Worm (Caenorhabditis elegans) whole organism, young adult: ENCODE measurements around the gene ins-13.

Experiments
- B0019.2 ChIP-seq: fragments of 200-800 bp; sonication (Bioruptor generic); conservative IDR thresholded peaks from 2 replicates; pipeline ENCODE4 v1.3.6; 2022; ENCODE audit warnings: missing genetic modification reagents, missing genetic modification characterization, missing compliant biosample characterization
- B0261.1 ChIP-seq: sonication (generic microtip); optimal IDR thresholded peaks from 2 replicates; lab custom pipeline; 2016; ENCODE audit warnings: mild to moderate bottlenecking, missing genetic modification characterization, moderate library complexity, missing compliant biosample characterization
- C17E4.6 ChIP-seq: fragments of 200-800 bp; sonication (Bioruptor generic); IDR thresholded peaks from 2 replicates; pipeline ENCODE4 v1.3.6; 2022; ENCODE audit warnings: missing genetic modification reagents, missing genetic modification characterization, missing compliant biosample characterization
- D2030.7 ChIP-seq: fragments of 200-800 bp; sonication (Bioruptor generic); IDR thresholded peaks from 2 replicates; pipeline ENCODE4 v1.3.6; 2022; ENCODE audit warnings: missing genetic modification reagents, missing genetic modification characterization, missing compliant biosample characterization
- F23B12.7 ChIP-seq: sonication (generic microtip); optimal IDR thresholded peaks from 2 replicates; lab custom pipeline; 2017; ENCODE audit warnings: missing genetic modification characterization, mild to moderate bottlenecking, missing compliant biosample characterization, antibody characterized with exemption, moderate library complexity; ENCODE audit not compliant: insufficient read depth
- F37B4.10 ChIP-seq: fragments of 200-800 bp; sonication (Bioruptor generic); IDR thresholded peaks from 2 replicates; pipeline ENCODE4 v1.3.6; 2022; ENCODE audit warnings: missing genetic modification characterization, missing compliant biosample characterization
- K11D2.4 ChIP-seq: fragments of 200-800 bp; sonication (Bioruptor generic); IDR thresholded peaks from 2 replicates; pipeline ENCODE4 v1.3.6; 2022; ENCODE audit warnings: missing genetic modification reagents, missing genetic modification characterization, missing compliant biosample characterization
- T26A5.8 ChIP-seq: sonication (generic microtip); optimal IDR thresholded peaks from 2 replicates; lab custom pipeline; 2016; ENCODE audit warnings: missing genetic modification characterization, missing compliant biosample characterization
- Y56A3A.18 ChIP-seq: fragments of 200-800 bp; sonication (Bioruptor generic); IDR thresholded peaks from 2 replicates; pipeline ENCODE4 v1.3.6; 2022; ENCODE audit warnings: missing genetic modification reagents, missing genetic modification characterization, missing compliant biosample characterization
- atf-7 ChIP-seq: sonication (generic microtip); optimal IDR thresholded peaks from 2 replicates; lab custom pipeline; 2017; ENCODE audit warnings: mild to moderate bottlenecking, missing genetic modification characterization, missing compliant biosample characterization
- attf-6 ChIP-seq: fragments of 200-800 bp; sonication (Bioruptor generic); IDR thresholded peaks from 2 replicates; pipeline ENCODE4 v1.3.6; 2022; ENCODE audit warnings: missing genetic modification reagents, missing genetic modification characterization, missing compliant biosample characterization
- bed-2 ChIP-seq: fragments of 200-800 bp; sonication (Bioruptor generic); IDR thresholded peaks from 2 replicates; pipeline ENCODE4 v1.3.6; 2022; ENCODE audit warnings: missing genetic modification reagents, missing genetic modification characterization, missing compliant biosample characterization
- ceh-27 ChIP-seq: fragments of 200-800 bp; sonication (Bioruptor generic); optimal IDR thresholded peaks from 2 replicates; lab custom pipeline; 2018; ENCODE audit warnings: mild to moderate bottlenecking, missing genetic modification characterization, moderate library complexity, missing compliant biosample characterization
- ceh-79 ChIP-seq: sonication (generic microtip); optimal IDR thresholded peaks from 2 replicates; lab custom pipeline; 2017; ENCODE audit warnings: mild to moderate bottlenecking, missing genetic modification characterization, missing compliant biosample characterization
- dox-1 ChIP-seq: fragments of 200-800 bp; sonication (Bioruptor generic); IDR thresholded peaks from 2 replicates; pipeline ENCODE4 v1.3.6; 2022; ENCODE audit warnings: missing genetic modification reagents, missing genetic modification characterization, missing compliant biosample characterization
- dpff-1 ChIP-seq: sonication (generic microtip); optimal IDR thresholded peaks from 2 replicates; lab custom pipeline; 2017; ENCODE audit warnings: mild to moderate bottlenecking, missing genetic modification characterization, missing compliant biosample characterization
- egl-18 ChIP-seq: fragments of 200-800 bp; sonication (Bioruptor generic); IDR thresholded peaks from 2 replicates; pipeline ENCODE4 v1.3.6; 2022; ENCODE audit warnings: missing genetic modification reagents, missing genetic modification characterization, missing compliant biosample characterization
- ets-4 ChIP-seq: fragments of 200-800 bp; sonication (Bioruptor generic); optimal IDR thresholded peaks from 2 replicates; lab custom pipeline; 2018; ENCODE audit warnings: mild to moderate bottlenecking, missing genetic modification characterization, missing compliant biosample characterization
- him-1 ChIP-seq: sonication (generic microtip); optimal IDR thresholded peaks from 2 replicates; lab custom pipeline; 2016; ENCODE audit warnings: missing genotype, missing genetic modification reagents, missing genetic modification characterization, missing compliant biosample characterization
- hlh-26 ChIP-seq: fragments of 200-800 bp; sonication (Bioruptor generic); conservative IDR thresholded peaks from 2 replicates; pipeline ENCODE4 v1.3.6; 2022; ENCODE audit warnings: missing genetic modification reagents, missing genetic modification characterization, missing compliant biosample characterization
- hmg-20 ChIP-seq: fragments of 200-800 bp; sonication (Bioruptor generic); IDR thresholded peaks from 2 replicates; pipeline ENCODE4 v1.3.6; 2022; ENCODE audit warnings: missing genetic modification reagents, missing genetic modification characterization, missing compliant biosample characterization
- let-607 ChIP-seq, 2 experiments: fragments of 200-800 bp in 1 of 2; sonication (Bioruptor generic) in 1 of 2; sonication (generic microtip) in 1 of 2; optimal IDR thresholded peaks; 2 replicates each; lab custom pipeline; 2016 to 2018; ENCODE audit warnings: mild to moderate bottlenecking in 2 of 2, missing compliant biosample characterization in 2 of 2, missing genetic modification characterization in 2 of 2, moderate library complexity in 2 of 2, missing genotype in 1 of 2
- lin-26 ChIP-seq: fragments of 200-800 bp; sonication (Bioruptor generic); IDR thresholded peaks from 2 replicates; pipeline ENCODE4 v1.3.6; 2022; ENCODE audit warnings: missing genetic modification reagents, missing genetic modification characterization, missing compliant biosample characterization
- lin-40 ChIP-seq: sonication (generic microtip); optimal IDR thresholded peaks from 2 replicates; lab custom pipeline; 2016; ENCODE audit warnings: missing genetic modification characterization, mild to moderate bottlenecking, missing compliant biosample characterization, missing genotype, missing genetic modification reagents
- lsy-27 ChIP-seq: sonication (generic microtip); optimal IDR thresholded peaks from 2 replicates; lab custom pipeline; 2017; ENCODE audit warnings: missing genetic modification characterization, mild to moderate bottlenecking, missing compliant biosample characterization, antibody characterized with exemption, missing genotype, borderline replicate concordance; ENCODE audit not compliant: insufficient read depth
- madf-10 ChIP-seq: sonication (generic microtip); optimal IDR thresholded peaks from 2 replicates; lab custom pipeline; 2016; ENCODE audit warnings: mild to moderate bottlenecking, missing genetic modification characterization, missing compliant biosample characterization
- madf-3 ChIP-seq: fragments of 200-800 bp; sonication (Bioruptor generic); IDR thresholded peaks from 2 replicates; pipeline ENCODE4 v1.3.6; 2022; ENCODE audit warnings: missing genetic modification reagents, missing genetic modification characterization, missing compliant biosample characterization
- madf-8 ChIP-seq: fragments of 200-800 bp; sonication (Bioruptor generic); conservative IDR thresholded peaks from 2 replicates; pipeline ENCODE4 v1.3.6; 2022; ENCODE audit warnings: missing genetic modification reagents, missing genetic modification characterization, missing compliant biosample characterization
- mes-4 ChIP-seq: sonication (generic microtip); optimal IDR thresholded peaks from 2 replicates; lab custom pipeline; 2016; ENCODE audit warnings: missing genotype, missing genetic modification characterization, missing compliant biosample characterization
- nfya-2 ChIP-seq: fragments of 200-800 bp; sonication (Bioruptor generic); IDR thresholded peaks from 2 replicates; pipeline ENCODE4 v1.3.6; 2022; ENCODE audit warnings: missing genetic modification reagents, missing genetic modification characterization, missing compliant biosample characterization
- nfyb-1 ChIP-seq: fragments of 200-800 bp; sonication (Bioruptor generic); IDR thresholded peaks from 2 replicates; pipeline ENCODE4 v1.3.6; 2022; ENCODE audit warnings: missing genetic modification reagents, missing genetic modification characterization, missing compliant biosample characterization
- nhr-27 ChIP-seq: fragments of 200-800 bp; sonication (Bioruptor generic); optimal IDR thresholded peaks from 2 replicates; lab custom pipeline; 2018; ENCODE audit warnings: mild to moderate bottlenecking, missing genetic modification characterization, moderate library complexity, missing compliant biosample characterization
- pbrm-1 ChIP-seq: fragments of 200-800 bp; sonication (Bioruptor generic); IDR thresholded peaks from 2 replicates; pipeline ENCODE4 v1.3.6; 2022; ENCODE audit warnings: missing genetic modification reagents, missing genetic modification characterization, missing compliant biosample characterization
- rcor-1 ChIP-seq: fragments of 200-800 bp; sonication (Bioruptor generic); IDR thresholded peaks from 2 replicates; pipeline ENCODE4 v1.3.6; 2022; ENCODE audit warnings: missing genetic modification reagents, missing genetic modification characterization, missing compliant biosample characterization
- repo-1 ChIP-seq: sonication (generic microtip); optimal IDR thresholded peaks from 2 replicates; lab custom pipeline; 2017; ENCODE audit warnings: mild to moderate bottlenecking, missing genetic modification characterization, missing compliant biosample characterization
- rpc-1 ChIP-seq, 2 experiments: fragments of 150-350 bp in 1 of 2; sonication (generic microtip) in 1 of 2; optimal IDR thresholded peaks; 2 replicates each; lab custom pipeline; 2014 to 2018; ENCODE audit warnings: missing biosample characterization in 1 of 2, missing genetic modification characterization in 1 of 2, missing genetic modification reagents in 1 of 2, missing genotype in 1 of 2
- sdz-38 ChIP-seq: sonication (generic microtip); optimal IDR thresholded peaks from 2 replicates; lab custom pipeline; 2016; ENCODE audit warnings: missing genotype, missing genetic modification characterization, missing compliant biosample characterization
- snpc-1.3 ChIP-seq: sonication (generic microtip); optimal IDR thresholded peaks from 2 replicates; lab custom pipeline; 2017; ENCODE audit warnings: missing genetic modification characterization, mild to moderate bottlenecking, missing compliant biosample characterization, antibody characterized with exemption, moderate library complexity, missing genotype, missing genetic modification reagents; ENCODE audit not compliant: insufficient read depth
- snpc-4 ChIP-seq, 5 experiments: fragments of 150-350 bp in 1 of 5; sonication (generic microtip) in 4 of 5; optimal IDR thresholded peaks; 2 replicates each; lab custom pipeline; 2014 to 2018; ENCODE audit warnings: missing genetic modification characterization in 5 of 5, missing biosample characterization in 3 of 5, antibody characterized with exemption in 2 of 5, mild to moderate bottlenecking in 2 of 5, missing compliant biosample characterization in 2 of 5, missing genotype in 2 of 5, moderate library complexity in 2 of 5, missing genetic modification reagents in 1 of 5
- tlf-1 ChIP-seq: fragments of 200-800 bp; sonication (Bioruptor generic); optimal IDR thresholded peaks from 2 replicates; lab custom pipeline; 2018; ENCODE audit warnings: mild to moderate bottlenecking, missing genetic modification characterization, missing compliant biosample characterization
- unc-130 ChIP-seq: sonication (generic microtip); optimal IDR thresholded peaks from 2 replicates; lab custom pipeline; 2016; ENCODE audit warnings: missing genetic modification reagents, missing genetic modification characterization, missing compliant biosample characterization
- zfh-2 ChIP-seq: fragments of 200-800 bp; sonication (Bioruptor generic); conservative IDR thresholded peaks from 2 replicates; pipeline ENCODE4 v1.3.6; 2022; ENCODE audit warnings: missing genetic modification reagents, missing genetic modification characterization, missing compliant biosample characterization
- ztf-18 ChIP-seq: sonication (generic microtip); optimal IDR thresholded peaks from 2 replicates; lab custom pipeline; 2016; ENCODE audit warnings: missing genotype, mild to moderate bottlenecking, missing genetic modification characterization, missing compliant biosample characterization
- ztf-25 ChIP-seq: fragments of 200-800 bp; sonication (Bioruptor generic); IDR thresholded peaks from 2 replicates; pipeline ENCODE4 v1.3.6; 2022; ENCODE audit warnings: missing genetic modification reagents, missing genetic modification characterization, missing compliant biosample characterization
- ztf-6 ChIP-seq: fragments of 200-800 bp; sonication (Bioruptor generic); IDR thresholded peaks from 2 replicates; pipeline ENCODE4 v1.3.6; 2022; ENCODE audit warnings: missing genetic modification reagents, missing genetic modification characterization, missing compliant biosample characterization

ins-13 gene

ce11 chrII:5543476-5544144, 1.1 kb downstream of the ins-13 start (continued):
- peak; percentile 91 for TF ChIP-seq Y56A3A.18 (GFP tag; lab: Robert Waterston, UW)
- peak; percentile 98 for TF ChIP-seq snpc-4 (GFP tag; optimal IDR thresholded peaks at IDR 0.05; lab: Kevin White, UChicago)
- TF ChIP-seq snpc-4 (tag; optimal IDR thresholded peaks at IDR 0.05; lab: Kevin White, UChicago), result peak; percentile 99 to 100 (median 100)
- peak; percentile 89 for TF ChIP-seq ets-4
- peak; percentile 87 for TF ChIP-seq bed-2 (GFP tag; lab: Robert Waterston, UW)
- TF ChIP-seq ceh-27 (GFP tag; lab: Kevin White, UChicago), result peak; percentile 98
- peak; percentile 79 to 91 for TF ChIP-seq let-607 (tag; optimal IDR thresholded peaks at IDR 0.05; lab: Kevin White, UChicago)
- no peak for TF ChIP-seq lsy-27 (tag; lab: Kevin White, UChicago)
- TF ChIP-seq F37B4.10 (GFP tag; lab: Robert Waterston, UW), result peak; percentile 92; the same call in 1 of the 2 replicates
- TF ChIP-seq nfya-2 (GFP tag; lab: Robert Waterston, UW), result 0 out of 2 replicates have a peak, but pooled peaks have one; percentile 55
- TF ChIP-seq hlh-26 (GFP tag; lab: Robert Waterston, UW), result no peak
- peak; percentile 40 for TF ChIP-seq T26A5.8 (tag; lab: Kevin White, UChicago)
- TF ChIP-seq ceh-79, result peak; percentile 95
- peak; percentile 77 for TF ChIP-seq snpc-1.3 (tag; lab: Kevin White, UChicago)
- peak; percentile 94 for TF ChIP-seq madf-10
- TF ChIP-seq ztf-18, result peak; percentile 77
- peak; percentile 98 for TF ChIP-seq repo-1
- TF ChIP-seq hmg-20 (GFP tag; lab: Robert Waterston, UW), result peak; percentile 93
- peak; percentile 98 for TF ChIP-seq atf-7 (tag; lab: Kevin White, UChicago)
- peak; percentile 98 for TF ChIP-seq nfyb-1 (GFP tag; lab: Robert Waterston, UW)
- peak; percentile 100 for TF ChIP-seq attf-6 (GFP tag; lab: Robert Waterston, UW)
- peak; percentile 97 for TF ChIP-seq dox-1 (GFP tag; lab: Robert Waterston, UW)
- TF ChIP-seq madf-3 (GFP tag; lab: Robert Waterston, UW), result no peak; the same call in none of the 2 replicates
- peak; percentile 88 for TF ChIP-seq egl-18
- no peak for TF ChIP-seq B0019.2 (GFP tag; lab: Robert Waterston, UW)
- TF ChIP-seq B0261.1, result peak; percentile 51
- TF ChIP-seq D2030.7, result peak; percentile 78
- 0 out of 2 replicates have a peak, but pooled peaks have one; percentile 44 for TF ChIP-seq ztf-6 (GFP tag; lab: Robert Waterston, UW)
- peak; percentile 85 for TF ChIP-seq C17E4.6
- TF ChIP-seq lin-40, result peak; percentile 99
- TF ChIP-seq rpc-1 (optimal IDR thresholded peaks at IDR 0.05; lab: Kevin White, UChicago), result peak; percentile 8
- TF ChIP-seq rpc-1 (tag; optimal IDR thresholded peaks at IDR 0.05; lab: Kevin White, UChicago), result peak; percentile 5
- TF ChIP-seq F23B12.7, result peak; percentile 93
- peak; percentile 72 for TF ChIP-seq unc-130
- peak; percentile 97 for TF ChIP-seq dpff-1 (tag; lab: Kevin White, UChicago)
- TF ChIP-seq him-1 (tag; lab: Kevin White, UChicago), result peak; percentile 85
- peak; percentile 89 for TF ChIP-seq zfh-2 (GFP tag; lab: Robert Waterston, UW)
- TF ChIP-seq rcor-1 (GFP tag; lab: Robert Waterston, UW), result peak; percentile 92
- peak; percentile 49 for TF ChIP-seq madf-8 (GFP tag; lab: Robert Waterston, UW)
- peak; percentile 55 for TF ChIP-seq mes-4 (tag; lab: Kevin White, UChicago)
- TF ChIP-seq tlf-1 (GFP tag; lab: Kevin White, UChicago), result peak; percentile 94
- TF ChIP-seq sdz-38 (tag; lab: Kevin White, UChicago), result peak; percentile 44
- TF ChIP-seq K11D2.4 (GFP tag; lab: Robert Waterston, UW), result peak; percentile 95
- peak; percentile 99 for TF ChIP-seq pbrm-1 (GFP tag; lab: Robert Waterston, UW)
- peak; percentile 91 for TF ChIP-seq lin-26
- no peak for TF ChIP-seq ztf-25 (GFP tag; lab: Robert Waterston, UW)
- peak; percentile 89 for TF ChIP-seq nhr-27 (tag; lab: Kevin White, UChicago)
